Fruit fly (Drosophila melanogaster): ENCODE data around the gene Ugt36E1.

DNA sequence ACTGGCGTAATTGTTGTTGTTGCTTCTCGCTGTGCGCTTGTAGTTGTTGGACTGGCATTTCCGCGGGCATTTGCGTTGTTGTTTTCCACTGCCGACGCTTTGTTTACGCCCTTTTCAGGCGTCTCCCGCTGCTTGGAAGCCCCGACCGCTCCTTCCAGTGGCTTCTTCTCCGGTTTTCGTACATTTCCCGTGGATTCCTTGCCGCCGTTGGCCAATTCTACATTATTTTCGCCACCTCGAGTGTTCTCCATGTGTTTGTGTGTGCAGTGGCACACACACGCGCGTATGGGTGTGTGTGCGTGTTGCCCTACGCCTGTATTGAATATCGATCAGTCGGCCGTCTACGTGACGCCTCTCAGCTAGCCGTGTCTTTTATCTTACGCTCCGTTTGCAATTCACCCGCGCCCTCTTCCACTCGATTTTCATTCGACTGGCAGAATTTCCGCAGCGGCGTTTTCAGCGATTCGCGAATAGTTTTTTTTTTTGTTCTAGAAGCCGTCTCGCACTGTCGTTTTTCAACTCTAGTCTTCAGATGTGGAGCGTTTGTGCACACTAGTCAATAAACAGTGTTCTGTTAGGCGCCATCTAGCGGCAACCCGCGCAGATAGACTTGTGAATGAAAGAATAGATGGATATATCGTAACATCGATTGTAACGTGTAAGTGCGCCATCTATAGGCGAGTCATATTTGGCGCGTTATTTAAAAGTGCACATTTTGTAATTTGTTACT lies 12.7 kb downstream of the Ugt36E1 start, which contains the start of gene CG10600:
- TF ChIP-seq zen (tag; optimal IDR thresholded peaks at IDR 0.05) (peak; percentile 73), sd (tag; optimal IDR thresholded peaks at IDR 0.05) (no peak), gcm2 (GFP tag; optimal IDR thresholded peaks at IDR 0.05) (peak; percentile 75), Dbx (GFP tag; IDR thresholded peaks at IDR 0.05) (peak; percentile 87), Hr78 (GFP tag; optimal IDR thresholded peaks at IDR 0.05) (no peak), CG10267 (tag; optimal IDR thresholded peaks at IDR 0.05) (peak; percentile 98), Hsf (GFP tag; optimal IDR thresholded peaks at IDR 0.05) (peak; percentile 92), CG4820 (GFP tag; optimal IDR thresholded peaks at IDR 0.05) (peak; percentile 70), bowl (GFP tag; IDR thresholded peaks at IDR 0.05) (no peak), CG10321 (GFP tag; IDR thresholded peaks at IDR 0.05) (0 out of 2 replicates have a peak, but pooled peaks have one; percentile 51), CG10147 (GFP tag; optimal IDR thresholded peaks at IDR 0.05) (peak; percentile 43), CG12219 (GFP tag; optimal IDR thresholded peaks at IDR 0.05) (peak; percentile 33), CG34422 (GFP tag; IDR thresholded peaks at IDR 0.05) (peak; percentile 92)
